Fruit fly (Drosophila melanogaster) whole organism, pupa: ENCODE results near the gene Tmem214.

Source experiments
- CG10348 ChIP-seq: fragments of 200-800 bp; sonication (Bioruptor generic); IDR thresholded peaks from 2 replicates; pipeline ENCODE4 v1.3.6; 2022; ENCODE audit warnings: missing biosample characterization, missing genetic modification characterization
- CG12605 ChIP-seq: fragments of 200-800 bp; sonication (Bioruptor generic); IDR thresholded peaks from 2 replicates; pipeline ENCODE4 v1.3.6; 2022; ENCODE audit warnings: missing biosample characterization, missing genetic modification characterization
- CG13204 ChIP-seq: fragments of 200-800 bp; sonication (Bioruptor generic); optimal IDR thresholded peaks from 2 replicates; lab custom pipeline; 2018; ENCODE audit warnings: missing biosample characterization, mild to moderate bottlenecking, missing genetic modification characterization, moderate library complexity
- CG14655 ChIP-seq: fragments of 200-800 bp; sonication (Bioruptor generic); optimal IDR thresholded peaks from 3 replicates; lab custom pipeline; 2017; ENCODE audit warnings: mild to moderate bottlenecking, missing biosample characterization, missing genetic modification reagents, missing genetic modification characterization
- CG15710 ChIP-seq: fragments of 200-800 bp; sonication (Bioruptor generic); optimal IDR thresholded peaks from 2 replicates; lab custom pipeline; 2018; ENCODE audit warnings: missing biosample characterization, mild to moderate bottlenecking, missing genetic modification characterization, moderate library complexity
- CG17806 ChIP-seq: fragments of 200-800 bp; sonication (Bioruptor generic); optimal IDR thresholded peaks from 2 replicates; lab custom pipeline; 2018; ENCODE audit warnings: missing biosample characterization, mild to moderate bottlenecking, missing genetic modification characterization, moderate library complexity
- CG32121 ChIP-seq: fragments of 200-800 bp; sonication (Bioruptor generic); IDR thresholded peaks from 2 replicates; pipeline ENCODE4 v1.3.6; 2022; ENCODE audit warnings: missing biosample characterization, missing genetic modification characterization
- CG34367 ChIP-seq: fragments of 200-800 bp; sonication (Bioruptor generic); optimal IDR thresholded peaks from 2 replicates; lab custom pipeline; 2018; ENCODE audit warnings: missing biosample characterization, mild to moderate bottlenecking, missing genetic modification characterization
- CG4496 ChIP-seq: fragments of 200-800 bp; sonication (Bioruptor generic); IDR thresholded peaks from 3 replicates; pipeline ENCODE4 v1.3.6; 2022; ENCODE audit warnings: missing biosample characterization, missing genetic modification characterization
- CG8159 ChIP-seq: fragments of 200-800 bp; sonication (Bioruptor generic); optimal IDR thresholded peaks from 3 replicates; lab custom pipeline; 2018; ENCODE audit warnings: missing biosample characterization, mild to moderate bottlenecking, missing genetic modification characterization, moderate library complexity
- CG8301 ChIP-seq: fragments of 200-800 bp; sonication (Bioruptor generic); optimal IDR thresholded peaks from 2 replicates; lab custom pipeline; 2018; ENCODE audit warnings: missing biosample characterization, mild to moderate bottlenecking, missing genetic modification characterization
- CG9948 ChIP-seq: fragments of 200-800 bp; sonication (Bioruptor generic); optimal IDR thresholded peaks from 2 replicates; lab custom pipeline; 2018; ENCODE audit warnings: missing biosample characterization, mild to moderate bottlenecking, missing genetic modification characterization, moderate library complexity
- D1 ChIP-seq: fragments of 200-800 bp; sonication (Bioruptor generic); optimal IDR thresholded peaks from 2 replicates; lab custom pipeline; 2018; ENCODE audit warnings: missing biosample characterization, mild to moderate bottlenecking, missing genetic modification characterization, moderate library complexity
- EcR ChIP-seq: fragments of 200-800 bp; sonication (Bioruptor generic); optimal IDR thresholded peaks from 3 replicates; lab custom pipeline; 2019; ENCODE audit warnings: missing biosample characterization, missing genetic modification characterization, mild to moderate bottlenecking, moderate library complexity, missing genetic modification reagents
- Ets98B ChIP-seq: fragments of 200-800 bp; sonication (Bioruptor generic); IDR thresholded peaks from 2 replicates; pipeline ENCODE4 v1.3.6; 2022; ENCODE audit warnings: missing biosample characterization, missing genetic modification characterization
- Pif1A ChIP-seq: fragments of 200-800 bp; sonication (Bioruptor generic); optimal IDR thresholded peaks from 3 replicates; lab custom pipeline; 2016; ENCODE audit warnings: missing biosample characterization, missing genetic modification characterization
- Pif1B ChIP-seq: fragments of 200-800 bp; sonication (Bioruptor generic); optimal IDR thresholded peaks from 3 replicates; lab custom pipeline; 2016; ENCODE audit warnings: missing biosample characterization, missing genetic modification characterization
- Snoo ChIP-seq: fragments of 200-800 bp; sonication (Bioruptor generic); optimal IDR thresholded peaks from 3 replicates; lab custom pipeline; 2017; ENCODE audit warnings: missing biosample characterization, mild to moderate bottlenecking, missing genetic modification characterization, inconsistent platforms
- fd96Ca ChIP-seq: fragments of 200-800 bp; sonication (Bioruptor generic); IDR thresholded peaks from 3 replicates; pipeline ENCODE4 v1.3.6; 2022; ENCODE audit warnings: missing biosample characterization, missing genetic modification characterization
- gl ChIP-seq: fragments of 200-800 bp; sonication (Bioruptor generic); optimal IDR thresholded peaks from 2 replicates; lab custom pipeline; 2018; ENCODE audit warnings: missing biosample characterization, mild to moderate bottlenecking, missing genetic modification characterization
- rn ChIP-seq: fragments of 200-800 bp; sonication (Bioruptor generic); IDR thresholded peaks from 2 replicates; pipeline ENCODE4 v1.3.6; 2022; ENCODE audit warnings: missing biosample characterization, missing genetic modification characterization

Gene Tmem214

DNA sequence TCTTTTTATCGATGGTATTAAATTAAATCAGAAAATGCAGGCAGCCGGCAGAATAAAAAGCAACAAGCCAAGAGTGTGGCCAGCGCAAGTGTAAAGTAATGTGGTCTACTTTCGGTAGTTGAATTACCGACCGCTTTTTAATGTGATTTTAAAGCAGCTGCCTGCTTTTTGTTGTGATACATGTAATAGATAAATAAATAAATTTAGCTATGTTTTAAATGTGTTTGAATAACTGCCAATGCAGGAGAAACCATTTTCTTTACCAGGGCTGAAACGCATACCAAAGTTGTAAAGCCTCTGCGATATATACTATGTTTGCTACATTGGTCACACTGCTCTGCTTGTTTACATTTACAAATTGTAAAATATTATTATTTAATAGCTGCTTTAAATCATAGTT lies at the start of gene Tmem214, which contains the start of gene YL-1:
TSS of gene Tmem214 (minus strand) at position 142 of the 400 bp plus-strand sequence.
TSS of gene YL-1 (plus strand) at position 310 of the 400 bp plus-strand sequence.
- TF ChIP-seq CG8159 (tag; lab: Kevin White, UChicago), result peak; percentile 0
- TF ChIP-seq CG4496 (GFP tag; lab: Robert Waterston, UW), result no peak
- no peak for TF ChIP-seq CG8301 (tag; lab: Kevin White, UChicago)
- 0 out of 3 replicates have a peak, but pooled peaks have one; percentile 14 for TF ChIP-seq fd96Ca
- TF ChIP-seq, all 21 proteins: peak for 2

DNA sequence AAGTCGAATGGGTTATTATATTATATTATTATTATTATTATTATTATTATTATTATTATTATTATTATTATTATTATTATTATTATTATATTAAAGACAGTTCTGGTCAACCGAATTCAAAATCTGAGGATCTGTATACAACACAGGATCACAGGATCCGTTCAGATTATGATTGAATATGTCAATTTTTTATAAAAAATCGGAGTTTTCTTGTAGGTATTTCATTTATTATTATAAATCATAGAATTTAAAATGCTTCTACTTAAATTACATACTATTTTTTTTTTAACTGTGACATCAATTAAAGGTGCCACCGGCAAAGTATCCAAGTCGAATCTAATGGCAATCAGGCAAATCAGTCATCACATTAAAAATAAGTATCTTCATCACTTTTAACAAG lies 46.6 kb upstream of the Tmem214 start, which contains the start of gene CG14913:
TSS of gene CG14913 (plus strand) at position 301 of the 400 bp plus-strand sequence.
- no peak for TF ChIP-seq Pif1A (GFP tag; lab: Kevin White, UChicago)
- no peak for TF ChIP-seq CG9948 (tag; lab: Kevin White, UChicago)
- TF ChIP-seq Snoo (tag; lab: Kevin White, UChicago), result no peak
- TF ChIP-seq EcR (GFP tag; lab: Kevin White, UChicago), result no peak
- TF ChIP-seq Pif1B (GFP tag; lab: Kevin White, UChicago), result no peak
- no peak for TF ChIP-seq CG15710 (tag; lab: Kevin White, UChicago)
- no peak for TF ChIP-seq rn (GFP tag; lab: Robert Waterston, UW)
- TF ChIP-seq CG34367 (tag; lab: Kevin White, UChicago), result no peak
- no peak for TF ChIP-seq fd96Ca
- TF ChIP-seq CG10348 (GFP tag; lab: Robert Waterston, UW), result no peak
- TF ChIP-seq gl (tag; lab: Kevin White, UChicago), result no peak
- no peak for TF ChIP-seq D1 (tag; lab: Kevin White, UChicago)
- TF ChIP-seq CG4496 (GFP tag; lab: Robert Waterston, UW), result no peak

DNA sequence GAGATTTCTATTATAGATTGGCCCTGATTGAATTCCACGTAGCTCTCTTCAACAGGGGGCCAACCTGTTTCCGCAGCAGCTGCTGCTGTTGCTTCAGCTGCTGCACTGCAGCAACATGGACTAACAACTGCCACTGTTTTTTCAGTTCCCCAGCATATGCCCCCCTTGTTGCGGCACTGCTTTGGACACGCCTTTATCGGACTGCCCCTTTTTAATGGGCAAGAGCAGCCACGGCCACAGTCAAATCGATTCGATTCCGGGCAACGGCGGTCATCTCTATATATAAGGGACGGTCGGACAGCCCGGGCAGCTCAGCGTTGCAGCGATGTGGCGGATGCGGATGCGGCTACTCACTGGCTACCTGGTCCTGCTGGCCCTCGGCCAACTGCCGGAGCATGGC lies 45.2 kb upstream of the Tmem214 start, which contains the start of gene Acp32CD:
TSS of gene Acp32CD (plus strand) at position 301 of the 400 bp plus-strand sequence.
- TF ChIP-seq CG17806 (tag; lab: Kevin White, UChicago), result no peak
- TF ChIP-seq CG13204 (GFP tag; lab: Kevin White, UChicago), result no peak
- TF ChIP-seq CG10348 (GFP tag; lab: Robert Waterston, UW), result no peak
- TF ChIP-seq Pif1B (GFP tag; lab: Kevin White, UChicago), result no peak
- no peak for TF ChIP-seq CG12605 (GFP tag; lab: Robert Waterston, UW)
- no peak for TF ChIP-seq CG8301 (tag; lab: Kevin White, UChicago)
- TF ChIP-seq CG9948 (tag; lab: Kevin White, UChicago), result no peak
- TF ChIP-seq Ets98B (GFP tag; lab: Robert Waterston, UW), result no peak
- no peak for TF ChIP-seq CG34367 (tag; lab: Kevin White, UChicago)
- no peak for TF ChIP-seq fd96Ca
- TF ChIP-seq Pif1A (GFP tag; lab: Kevin White, UChicago), result no peak
- no peak for TF ChIP-seq rn (GFP tag; lab: Robert Waterston, UW)
- TF ChIP-seq gl (tag; lab: Kevin White, UChicago), result no peak
- TF ChIP-seq D1 (tag; lab: Kevin White, UChicago), result no peak
- no peak for TF ChIP-seq EcR (GFP tag; lab: Kevin White, UChicago)
- no peak for TF ChIP-seq CG14655 (GFP tag; lab: Kevin White, UChicago)

DNA sequence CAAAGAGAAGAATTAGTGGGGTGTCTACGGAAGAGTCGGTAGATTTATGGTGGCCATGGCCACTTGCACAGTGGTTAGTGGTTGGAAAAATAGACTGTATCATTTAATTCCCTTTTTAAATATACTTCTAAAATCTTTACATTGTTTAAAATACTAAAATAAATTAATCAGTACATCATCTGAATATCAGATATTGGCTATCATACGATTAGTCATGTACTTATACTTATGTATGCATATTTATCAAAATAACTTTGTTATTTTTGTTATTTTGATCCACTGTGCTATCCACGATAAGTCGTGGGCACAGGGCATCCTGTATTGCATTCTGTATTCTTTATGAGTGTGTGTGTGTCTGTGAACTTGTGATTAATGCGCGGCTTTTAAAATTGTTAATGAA lies 44.6 kb upstream of the Tmem214 start:
- TF ChIP-seq CG12605 (GFP tag; lab: Robert Waterston, UW) (peak; percentile 37), CG8159 (tag; lab: Kevin White, UChicago) (peak; percentile 66), CG4496 (GFP tag; lab: Robert Waterston, UW) (no peak), CG14655 (GFP tag; lab: Kevin White, UChicago) (no peak), CG17806 (tag; lab: Kevin White, UChicago) (peak; percentile 46), Pif1A (GFP tag; lab: Kevin White, UChicago) (no peak), CG32121 (GFP tag; lab: Robert Waterston, UW) (no peak), EcR (GFP tag; lab: Kevin White, UChicago) (peak; percentile 11), Ets98B (GFP tag; lab: Robert Waterston, UW) (no peak), CG10348 (GFP tag; lab: Robert Waterston, UW) (no peak), fd96Ca (no peak), CG15710 (tag; lab: Kevin White, UChicago) (peak; percentile 51), CG8301 (tag; lab: Kevin White, UChicago) (peak; percentile 55), Snoo (tag; lab: Kevin White, UChicago) (no peak), D1 (tag; lab: Kevin White, UChicago) (peak; percentile 11), CG13204 (GFP tag; lab: Kevin White, UChicago) (no peak), gl (tag; lab: Kevin White, UChicago) (no peak), Pif1B (GFP tag; lab: Kevin White, UChicago) (no peak), rn (GFP tag; lab: Robert Waterston, UW) (no peak), CG9948 (tag; lab: Kevin White, UChicago) (peak; percentile 56), CG34367 (tag; lab: Kevin White, UChicago) (peak; percentile 42)

DNA sequence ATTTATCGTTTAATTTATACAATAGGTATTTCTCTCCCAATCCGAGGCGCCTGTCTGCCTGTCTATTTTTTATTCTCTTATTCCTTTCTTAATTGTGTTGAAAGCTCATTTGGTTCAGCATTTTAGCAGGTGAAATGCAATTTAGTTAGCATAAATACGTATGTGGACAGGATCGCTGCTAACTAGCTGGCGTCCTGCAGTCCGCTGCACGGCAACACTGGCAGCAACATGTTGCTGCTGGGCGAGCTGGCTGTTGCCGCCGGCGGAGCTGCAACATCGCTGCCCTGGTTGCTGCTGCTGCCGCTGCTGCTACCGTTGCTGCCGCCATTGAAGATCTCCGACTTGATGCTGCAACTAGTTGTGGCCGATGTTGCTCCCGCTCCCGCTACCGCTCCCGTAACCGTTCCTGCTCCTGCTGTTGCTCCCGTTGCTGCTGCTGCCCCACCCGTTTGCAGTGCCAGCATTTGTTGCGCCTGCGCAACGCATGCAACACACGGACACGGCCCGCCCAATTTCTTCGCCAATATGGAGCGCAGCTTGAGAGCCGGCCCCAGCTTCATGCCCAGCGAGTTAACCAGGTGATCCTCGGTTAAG lies 44.0 kb upstream of the Tmem214 start:
- TF ChIP-seq Pif1A (GFP tag; lab: Kevin White, UChicago) (no peak), CG13204 (GFP tag; lab: Kevin White, UChicago) (peak; percentile 85)

DNA sequence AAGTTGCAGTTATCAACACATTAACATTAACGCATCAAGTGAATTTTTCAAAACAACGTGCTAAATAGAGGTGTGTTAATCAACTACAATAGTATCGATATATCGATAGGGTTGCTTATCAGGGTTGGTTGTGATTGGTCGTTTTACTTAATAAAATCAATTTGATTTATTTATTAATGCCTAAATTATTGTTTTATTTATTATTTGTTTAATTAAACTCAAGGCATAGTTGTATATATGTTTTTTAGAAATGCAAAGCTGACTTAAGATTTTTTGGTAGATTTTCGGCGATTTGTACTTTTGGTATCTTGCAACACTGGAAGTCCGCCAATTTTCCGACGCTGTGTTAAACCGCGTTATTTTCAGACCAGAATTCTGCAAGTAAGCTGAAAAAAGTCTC lies 40.9 kb upstream of the Tmem214 start, which contains the start of the genes Art8 and dUTPase:
TSS of gene Art8 (minus strand) at position 88 of the 400 bp plus-strand sequence.
TSS of gene dUTPase (plus strand) at position 314 of the 400 bp plus-strand sequence.
- peak; percentile 51 for TF ChIP-seq CG15710 (tag; lab: Kevin White, UChicago)
- TF ChIP-seq Pif1B (GFP tag; lab: Kevin White, UChicago), result no peak
- no peak for TF ChIP-seq CG9948 (tag; lab: Kevin White, UChicago)
- TF ChIP-seq fd96Ca, result no peak
- no peak for TF ChIP-seq EcR (GFP tag; lab: Kevin White, UChicago)
- TF ChIP-seq CG8159 (tag; lab: Kevin White, UChicago), result peak; percentile 56
- no peak for TF ChIP-seq CG14655 (GFP tag; lab: Kevin White, UChicago)
- no peak for TF ChIP-seq Pif1A (GFP tag; lab: Kevin White, UChicago)
- TF ChIP-seq CG12605 (GFP tag; lab: Robert Waterston, UW), result no peak
- no peak for TF ChIP-seq gl (tag; lab: Kevin White, UChicago)
- 0 out of 2 replicates have a peak, but pooled peaks have one; percentile 21 for TF ChIP-seq rn (GFP tag; lab: Robert Waterston, UW)
- TF ChIP-seq CG4496 (GFP tag; lab: Robert Waterston, UW), result peak; percentile 59; the same call in 2 of the 3 replicates
- peak; percentile 44 for TF ChIP-seq Snoo (tag; lab: Kevin White, UChicago)
- no peak for TF ChIP-seq CG8301 (tag; lab: Kevin White, UChicago)
- TF ChIP-seq Ets98B (GFP tag; lab: Robert Waterston, UW), result peak; percentile 61
- peak; percentile 45 for TF ChIP-seq CG32121 (GFP tag; lab: Robert Waterston, UW)
- no peak for TF ChIP-seq CG10348 (GFP tag; lab: Robert Waterston, UW)
- no peak for TF ChIP-seq CG13204 (GFP tag; lab: Kevin White, UChicago)
- no peak for TF ChIP-seq D1 (tag; lab: Kevin White, UChicago)
- no peak for TF ChIP-seq CG34367 (tag; lab: Kevin White, UChicago)
- peak; percentile 31 for TF ChIP-seq CG17806 (tag; lab: Kevin White, UChicago)
